Worm (Caenorhabditis elegans): ENCODE data around the gene C32B5.18.
A peak's percentile ranks its signal among the peaks of the same experiment; 100 is the strongest.
"Not testable (repeated sequence)": the region's sequence is repeated elsewhere in the genome, so short reads cannot be mapped to it uniquely, and the experiment has no call there.

Gene C32B5.18

ce11 chrII:922778-923177, 37.5 kb upstream of the C32B5.18 start:
- no peak for TF ChIP-seq aly-2 (tag; optimal IDR thresholded peaks at IDR 0.05)
- peak in 1 of 2 experiments; percentile 56 for TF ChIP-seq unc-62 (GFP tag; optimal IDR thresholded peaks at IDR 0.05 in 1 of 2)
- TF ChIP-seq unc-62 (tag; optimal IDR thresholded peaks at IDR 0.05): no peak
- peak; percentile 83 for TF ChIP-seq pqm-1 (tag; optimal IDR thresholded peaks at IDR 0.05)
- peak; percentile 69 for TF ChIP-seq dmd-6 (GFP tag; IDR thresholded peaks at IDR 0.05)

DNA sequence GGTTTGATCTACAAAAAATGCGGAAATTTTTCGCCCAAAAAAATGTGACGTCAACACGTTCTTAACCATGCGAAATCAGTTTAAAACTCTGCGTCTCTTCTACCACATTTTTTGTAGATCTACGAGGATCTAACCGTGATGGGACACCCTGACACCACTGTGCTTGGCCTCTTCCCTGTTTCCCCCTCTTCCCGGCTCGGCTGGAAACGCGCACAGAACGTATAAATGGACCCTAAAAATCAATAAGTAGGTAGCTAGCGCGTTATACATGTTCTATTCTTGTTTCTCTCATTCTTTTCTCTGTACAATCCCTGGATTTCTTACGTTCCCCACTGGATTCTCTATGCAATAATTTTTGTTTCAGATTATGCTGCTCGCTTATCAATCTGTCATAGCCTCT, 36.8 kb upstream of the C32B5.18 start, which contains the start of gene fbxc-28:
Gene fbxc-28, plus strand, starts transcription at position 301 of the 400 bp plus-strand sequence.
- no peak for TF ChIP-seq lin-29 (GFP tag; IDR thresholded peaks at IDR 0.05)
- no peak for TF ChIP-seq F26F4.8 (GFP tag; conservative IDR thresholded peaks at IDR 0.05)
- TF ChIP-seq zip-2 (tag; optimal IDR thresholded peaks at IDR 0.05): no peak
- no peak for TF ChIP-seq ceh-82 (tag; optimal IDR thresholded peaks at IDR 0.05)
- no peak for TF ChIP-seq mdl-1 (tag; optimal IDR thresholded peaks at IDR 0.05)
- TF ChIP-seq pha-4 (GFP tag; IDR thresholded peaks at IDR 0.05): no peak
- TF ChIP-seq pha-4 (tag; optimal IDR thresholded peaks at IDR 0.05): no peak
- TF ChIP-seq vab-7 (GFP tag; IDR thresholded peaks at IDR 0.05): no peak
- TF ChIP-seq lin-13 (GFP tag; optimal IDR thresholded peaks at IDR 0.05): no peak
- TF ChIP-seq php-3 (GFP tag; IDR thresholded peaks at IDR 0.05): no peak

- TF ChIP-seq R02D3.7 (tag; optimal IDR thresholded peaks at IDR 0.05) (no peak), set-16 (GFP tag; IDR thresholded peaks at IDR 0.05) (no peak), rbr-2 (tag; optimal IDR thresholded peaks at IDR 0.05) (no peak), lin-29 (GFP tag; IDR thresholded peaks at IDR 0.05) (no peak), lir-3 (tag; optimal IDR thresholded peaks at IDR 0.05) (no peak), nhr-10 (tag; optimal IDR thresholded peaks at IDR 0.05) (no peak), madf-9 (GFP tag; conservative IDR thresholded peaks at IDR 0.05) (no peak), spr-3 (GFP tag; optimal IDR thresholded peaks at IDR 0.05) (no peak), mxl-2 (GFP tag; conservative IDR thresholded peaks at IDR 0.05) (no peak), daf-8 (GFP tag; IDR thresholded peaks at IDR 0.05) (no peak), dve-1 (tag; optimal IDR thresholded peaks at IDR 0.05; ENCODE audit: insufficient read depth) (no peak), nhr-237 (tag; optimal IDR thresholded peaks at IDR 0.05) (no peak), zfp-3 (GFP tag; conservative IDR thresholded peaks at IDR 0.05) (no peak), nhr-42 (GFP tag; IDR thresholded peaks at IDR 0.05) (no peak), unc-39 (tag; optimal IDR thresholded peaks at IDR 0.05) (no peak), pqm-1 (tag; optimal IDR thresholded peaks at IDR 0.05) (no peak)
Observed at ce11 chrII:927331-927730, 33.0 kb upstream of the C32B5.18 start, which contains the start of gene R07C3.13. Gene R07C3.13, minus strand, starts transcription at chrII:927431.

DNA sequence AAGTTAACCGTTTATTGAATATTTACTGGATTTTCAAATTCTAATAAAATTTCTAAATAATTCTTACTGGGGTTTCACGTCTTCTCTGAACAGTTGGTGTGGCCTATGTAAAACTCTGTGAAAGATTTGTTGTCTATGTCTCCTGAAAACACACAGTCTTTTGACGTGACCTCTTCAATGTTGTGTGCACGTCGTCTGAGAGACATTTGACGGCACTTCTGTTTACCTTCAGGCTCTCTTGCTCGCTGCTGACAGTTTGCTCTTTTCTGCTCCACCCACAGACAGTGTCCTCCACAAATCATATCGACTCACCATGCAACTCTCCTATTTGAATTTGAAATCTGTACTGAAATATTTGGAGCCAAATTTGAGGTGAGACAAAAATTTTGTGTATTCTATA, 29.4 kb upstream of the C32B5.18 start, which contains the start of gene fbxc-34:
Gene fbxc-34, plus strand, starts transcription at position 301 of the 400 bp plus-strand sequence.
- TF ChIP-seq nhr-25 (tag; optimal IDR thresholded peaks at IDR 0.05; ENCODE audit: borderline replicate concordance, insufficient read depth); nhr-41 (GFP tag; IDR thresholded peaks at IDR 0.05); mep-1 (tag; optimal IDR thresholded peaks at IDR 0.05): not testable (repeated sequence)

DNA sequence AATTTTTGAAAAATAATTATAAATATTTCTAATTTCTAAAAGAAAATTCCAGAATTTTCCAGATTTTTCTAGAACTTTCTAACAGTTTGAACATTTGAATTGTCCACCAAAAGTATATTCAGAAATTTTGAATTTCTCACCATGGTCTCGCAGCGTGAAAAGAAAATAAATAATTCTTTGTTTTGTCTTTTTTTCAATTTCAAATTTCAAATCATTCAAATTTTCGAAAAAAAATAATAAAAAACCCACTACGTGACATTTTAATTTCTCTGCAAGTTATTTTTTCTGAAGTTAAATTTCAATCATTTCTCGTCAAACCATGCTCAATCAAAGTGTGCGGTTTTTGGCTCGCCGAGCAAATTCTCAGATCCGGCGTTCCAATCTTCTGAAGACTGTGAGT, 27.6 kb upstream of the C32B5.18 start, which contains the start of gene acs-15:
Gene acs-15, plus strand, starts transcription at position 301 of the 400 bp plus-strand sequence.
- TF ChIP-seq ceh-62 (tag; optimal IDR thresholded peaks at IDR 0.05): no peak
- no peak for TF ChIP-seq dmd-6 (GFP tag; IDR thresholded peaks at IDR 0.05)
- TF ChIP-seq Y48G9A.11 (GFP tag; IDR thresholded peaks at IDR 0.05): no peak
- TF ChIP-seq fkh-10 (GFP tag; optimal IDR thresholded peaks at IDR 0.05): no peak
- no peak for TF ChIP-seq nhr-28 (tag; optimal IDR thresholded peaks at IDR 0.05)
- TF ChIP-seq F49E8.2 (tag; optimal IDR thresholded peaks at IDR 0.05; ENCODE audit: borderline replicate concordance): no peak
- no peak for TF ChIP-seq mdt-29 (GFP tag; IDR thresholded peaks at IDR 0.05)
- no peak for TF ChIP-seq aha-1 (tag)
- TF ChIP-seq nhr-111 (GFP tag; optimal IDR thresholded peaks at IDR 0.05): no peak
- no peak for TF ChIP-seq jun-1 (tag; optimal IDR thresholded peaks at IDR 0.05)
- no peak for TF ChIP-seq set-16 (GFP tag; IDR thresholded peaks at IDR 0.05)
- TF ChIP-seq lin-39 (tag; optimal IDR thresholded peaks at IDR 0.05): no peak
- no peak for TF ChIP-seq daf-16 (GFP tag; optimal IDR thresholded peaks at IDR 0.05)
- no peak for TF ChIP-seq daf-16 (tag; optimal IDR thresholded peaks at IDR 0.05)
- no peak for TF ChIP-seq lin-38 (GFP tag; IDR thresholded peaks at IDR 0.05)
- TF ChIP-seq snpc-1.2 (GFP tag; IDR thresholded peaks at IDR 0.05): no peak
- TF ChIP-seq gei-8 (GFP tag; optimal IDR thresholded peaks at IDR 0.05): no peak
